Worm (Caenorhabditis elegans) whole organism, late embryonic: ENCODE measurements around the gene srlf-36.

Experiments used
- ceh-9 ChIP-seq: sonication (generic microtip); optimal IDR thresholded peaks from 2 replicates; lab custom pipeline; 2016; ENCODE audit warnings: mild to moderate bottlenecking, missing genetic modification characterization, inconsistent platforms, missing compliant biosample characterization
- elt-2 ChIP-seq: sonication (generic microtip); optimal IDR thresholded peaks from 2 replicates; lab custom pipeline; 2016; ENCODE audit warnings: missing genetic modification reagents, missing genetic modification characterization, missing compliant biosample characterization
- hlh-30 ChIP-seq: sonication (generic microtip); optimal IDR thresholded peaks from 2 replicates; lab custom pipeline; 2017; ENCODE audit warnings: antibody characterized with exemption, missing genetic modification characterization, missing compliant biosample characterization; ENCODE audit not compliant: insufficient read depth
- nfya-1 ChIP-seq: sonication (generic microtip); optimal IDR thresholded peaks from 2 replicates; lab custom pipeline; 2017; ENCODE audit warnings: missing genetic modification characterization, mild to moderate bottlenecking, missing compliant biosample characterization, antibody characterized with exemption, moderate library complexity
- pha-2 ChIP-seq: sonication (generic microtip); optimal IDR thresholded peaks from 2 replicates; lab custom pipeline; 2017; ENCODE audit warnings: mild to moderate bottlenecking, missing genetic modification characterization, missing compliant biosample characterization
- pha-4 ChIP-seq: fragments of 150-350 bp; optimal IDR thresholded peaks from 2 replicates; lab custom pipeline; 2018; ENCODE audit warnings: missing biosample characterization, missing genetic modification reagents, missing genetic modification characterization
- rnt-1 ChIP-seq: sonication (generic microtip); optimal IDR thresholded peaks from 2 replicates; lab custom pipeline; 2016; ENCODE audit warnings: missing genetic modification characterization, missing compliant biosample characterization

- TF ChIP-seq nfya-1, result no peak
- no peak for TF ChIP-seq rnt-1 (tag; lab: Kevin White, UChicago)
- TF ChIP-seq pha-4 (tag; lab: Kevin White, UChicago), result no peak
- no peak for TF ChIP-seq hlh-30 (tag; lab: Kevin White, UChicago)
- TF ChIP-seq elt-2 (tag; lab: Kevin White, UChicago), result no peak
- TF ChIP-seq pha-2 (tag; lab: Kevin White, UChicago), result no peak
- TF ChIP-seq ceh-9 (tag; lab: Kevin White, UChicago), result no peak
These were observed 727 bp downstream of the srlf-36 start, which contains the start of gene srw-109 for ce11 chrV:608844-609243.
